Fruit fly (Drosophila melanogaster): ENCODE measurements around the gene CG2680.

Gene CG2680

dm6 chrX:2658258-2658853 lies 48.9 kb downstream of the CG2680 start:
- TF ChIP-seq Dif (GFP tag; optimal IDR thresholded peaks at IDR 0.05; ENCODE audit: partially characterized antibody) (peak; percentile 82), Jra (GFP tag; optimal IDR thresholded peaks at IDR 0.05) (peak; percentile 72), foxo (GFP tag; optimal IDR thresholded peaks at IDR 0.05) (peak in 1 of 2 experiments; percentile 20), Hr83 (GFP tag; optimal IDR thresholded peaks at IDR 0.05; ENCODE audit: poor library complexity, severe bottlenecking) (peak; percentile 22), usp (GFP tag; optimal IDR thresholded peaks at IDR 0.05) (no peak), h (GFP tag; optimal IDR thresholded peaks at IDR 0.05) (peak; percentile 75), tai (GFP tag; optimal IDR thresholded peaks at IDR 0.05) (no peak), br (GFP tag; optimal IDR thresholded peaks at IDR 0.05) (peak; percentile 11), dl (GFP tag; optimal IDR thresholded peaks at IDR 0.05; ENCODE audit: insufficient read depth in 1 of 2, partially characterized antibody in 2 of 2) (peak; percentile 10 to 62), psq (GFP tag; optimal IDR thresholded peaks at IDR 0.05) (peak; percentile 72), Rel (GFP tag; optimal IDR thresholded peaks at IDR 0.05) (no peak), Rel (tag; optimal IDR thresholded peaks at IDR 0.05) (peak; percentile 59), Vsx2 (GFP tag; optimal IDR thresholded peaks at IDR 0.05; ENCODE audit: partially characterized antibody) (peak; percentile 56), fru (GFP tag; optimal IDR thresholded peaks at IDR 0.05) (peak; percentile 12), lola (GFP tag; optimal IDR thresholded peaks at IDR 0.05) (no peak), CrebA (GFP tag; optimal IDR thresholded peaks at IDR 0.05; ENCODE audit: borderline replicate concordance) (peak; percentile 80), Sp1 (GFP tag; optimal IDR thresholded peaks at IDR 0.05) (peak; percentile 13), HLH106 (tag; optimal IDR thresholded peaks at IDR 0.05) (no peak)

- TF ChIP-seq Vsx2 (GFP tag; optimal IDR thresholded peaks at IDR 0.05; ENCODE audit: partially characterized antibody), result no peak
- no peak for TF ChIP-seq brk (GFP tag; optimal IDR thresholded peaks at IDR 0.05)
- TF ChIP-seq Dif (GFP tag; optimal IDR thresholded peaks at IDR 0.05; ENCODE audit: partially characterized antibody), result no peak
- TF ChIP-seq fru (GFP tag; optimal IDR thresholded peaks at IDR 0.05), result no peak
- TF ChIP-seq jim (GFP tag; optimal IDR thresholded peaks at IDR 0.05), result no peak
- no peak for TF ChIP-seq dl (GFP tag; optimal IDR thresholded peaks at IDR 0.05; ENCODE audit: insufficient read depth in 1 of 2, partially characterized antibody in 2 of 2)
- TF ChIP-seq dsf (GFP tag; optimal IDR thresholded peaks at IDR 0.05; ENCODE audit: borderline replicate concordance), result no peak
- TF ChIP-seq CrebA (GFP tag; optimal IDR thresholded peaks at IDR 0.05; ENCODE audit: borderline replicate concordance), result no peak
- no peak for TF ChIP-seq pan (optimal IDR thresholded peaks at IDR 0.05)
- no peak for TF ChIP-seq Myc (optimal IDR thresholded peaks at IDR 0.05)
Measured at dm6 chrX:2657220-2657619, 50.0 kb downstream of the CG2680 start.

Measured in whole organism, wandering third instar larva.